Worm (Caenorhabditis elegans) whole organism, L4 larva: ENCODE results near the gene K10H10.6.

Source experiments
- ceh-20 ChIP-seq: fragments of 200-800 bp; sonication (Bioruptor generic); IDR thresholded peaks from 2 replicates; pipeline ENCODE4 v1.3.6; 2022; ENCODE audit warnings: missing genetic modification reagents, missing genetic modification characterization, missing compliant biosample characterization
- ceh-28 ChIP-seq: fragments of 150-350 bp; optimal IDR thresholded peaks from 2 replicates; lab custom pipeline; 2014; ENCODE audit warnings: missing biosample characterization, missing genetic modification reagents, missing genetic modification characterization
- lin-15B ChIP-seq: fragments of 150-350 bp; sonication (generic microtip); optimal IDR thresholded peaks from 3 replicates; lab custom pipeline; 2014; ENCODE audit warnings: missing biosample characterization, missing genetic modification characterization
- lin-39 ChIP-seq: fragments of 150-350 bp; optimal IDR thresholded peaks from 2 replicates; lab custom pipeline; 2014; ENCODE audit warnings: missing biosample characterization, missing genetic modification reagents, missing genetic modification characterization
- nhr-41 ChIP-seq: fragments of 200-800 bp; sonication (Bioruptor generic); IDR thresholded peaks from 2 replicates; pipeline ENCODE4 v1.3.6; 2022; ENCODE audit warnings: missing genetic modification reagents, missing genetic modification characterization, missing compliant biosample characterization
- nhr-48 ChIP-seq: sonication (generic microtip); optimal IDR thresholded peaks from 2 replicates; lab custom pipeline; 2016; ENCODE audit warnings: mild to moderate bottlenecking, missing genetic modification characterization, missing compliant biosample characterization
- nhr-77 ChIP-seq: fragments of 150-350 bp; optimal IDR thresholded peaks from 2 replicates; lab custom pipeline; 2014; ENCODE audit warnings: missing biosample characterization, missing genetic modification characterization
- snpc-4 ChIP-seq: fragments of 150-350 bp; optimal IDR thresholded peaks from 2 replicates; lab custom pipeline; 2014; ENCODE audit warnings: missing biosample characterization, missing genetic modification characterization
- spr-1 ChIP-seq: sonication (generic microtip); optimal IDR thresholded peaks from 2 replicates; lab custom pipeline; 2016; ENCODE audit warnings: mild to moderate bottlenecking, missing genetic modification characterization, missing compliant biosample characterization

DNA sequence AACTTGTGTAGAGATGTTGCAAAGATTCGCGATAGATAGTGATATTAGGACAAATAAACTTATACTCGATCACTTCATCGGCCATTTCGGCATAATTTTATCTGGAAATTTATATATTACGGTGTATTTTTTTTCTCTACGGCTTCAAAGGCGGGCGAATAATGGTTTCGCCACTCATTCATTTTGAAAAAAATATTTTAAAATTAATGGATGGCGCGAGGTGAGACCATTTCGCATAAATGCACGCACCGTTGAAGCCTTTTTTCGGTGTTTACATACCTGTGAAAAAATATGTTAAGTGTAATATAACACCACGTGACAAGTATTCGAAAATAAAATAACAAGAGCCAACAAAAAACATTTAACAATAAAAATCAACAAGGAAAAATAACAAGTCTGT is 18.9 kb downstream of the K10H10.6 start, which contains the start of gene btb-19:
- TF ChIP-seq nhr-77 (tag; lab: Kevin White, UChicago): no peak
- no peak for TF ChIP-seq nhr-48 (tag; lab: Kevin White, UChicago)
- TF ChIP-seq snpc-4 (tag; lab: Kevin White, UChicago): no peak
- no peak for TF ChIP-seq nhr-41 (GFP tag; lab: Robert Waterston, UW)
- no peak for TF ChIP-seq ceh-28
- no peak for TF ChIP-seq spr-1 (tag; lab: Kevin White, UChicago)
- TF ChIP-seq lin-39 (tag; lab: Kevin White, UChicago): no peak
- no peak for TF ChIP-seq ceh-20 (GFP tag; lab: Robert Waterston, UW)
- no peak for TF ChIP-seq lin-15B (tag; lab: Kevin White, UChicago)
